Worm (Caenorhabditis elegans) whole organism, L4/young adult: ENCODE measurements around the gene nhr-235.

Experiments used
- W03F9.2 ChIP-seq: fragments of 150-350 bp; optimal IDR thresholded peaks from 2 replicates; lab custom pipeline; 2014; ENCODE audit warnings: missing biosample characterization, missing genetic modification characterization
- dao-5 ChIP-seq: sonication (generic microtip); optimal IDR thresholded peaks from 2 replicates; lab custom pipeline; 2016; ENCODE audit warnings: missing genotype, missing genetic modification characterization, moderate library complexity, missing compliant biosample characterization
- him-1 ChIP-seq: sonication (generic microtip); optimal IDR thresholded peaks from 2 replicates; lab custom pipeline; 2016; ENCODE audit warnings: missing genotype, missing genetic modification reagents, missing genetic modification characterization, missing compliant biosample characterization

DNA sequence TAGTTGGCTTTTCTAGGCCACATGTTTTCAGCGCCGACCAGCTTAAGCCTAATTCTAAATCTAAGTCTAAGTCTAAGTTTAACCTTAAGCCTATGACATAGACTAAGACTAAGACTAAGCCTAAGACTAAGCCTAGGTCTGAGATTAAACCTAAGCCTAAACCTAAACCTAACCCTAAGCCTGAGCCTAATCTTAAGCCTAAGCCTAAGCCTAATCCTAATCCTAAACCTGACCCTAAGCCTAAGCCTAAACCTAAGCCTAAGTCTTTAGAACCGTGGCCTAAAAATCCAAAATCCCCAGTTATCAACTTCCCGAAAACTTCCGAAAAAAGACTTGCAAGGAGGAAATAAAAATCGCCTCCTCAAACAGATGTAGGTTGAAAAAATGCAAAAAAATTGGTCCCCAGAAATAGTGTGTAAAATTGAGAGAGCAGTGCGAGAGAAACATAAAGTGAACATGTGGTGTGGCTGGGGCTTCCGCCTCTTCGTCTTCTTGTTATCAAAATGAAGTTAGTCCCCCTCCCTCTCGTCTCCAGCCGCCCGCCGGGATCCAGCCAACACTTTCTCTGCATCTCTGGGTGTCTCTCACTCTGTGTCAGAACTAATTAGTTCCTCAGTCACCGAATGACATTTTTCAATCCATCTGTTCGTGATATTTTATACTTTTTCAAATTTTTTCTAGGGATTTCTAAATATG lies 19.4 kb downstream of the nhr-235 start:
- peak; percentile 18 for TF ChIP-seq W03F9.2 (tag; lab: Kevin White, UChicago)
- TF ChIP-seq dao-5: no peak
- no peak for TF ChIP-seq him-1 (tag; lab: Kevin White, UChicago)
